Worm (Caenorhabditis elegans) whole organism, L2 larva: ENCODE results near the gene irld-7.

ENCODE experiments used
- C34F6.9 ChIP-seq: fragments of 150-350 bp; optimal IDR thresholded peaks from 2 replicates; lab custom pipeline; 2014; ENCODE audit warnings: missing biosample characterization, missing genetic modification characterization
- R02D3.7 ChIP-seq: fragments of 150-350 bp; optimal IDR thresholded peaks from 2 replicates; lab custom pipeline; 2014; ENCODE audit warnings: missing biosample characterization, missing genetic modification characterization
- ZK546.5 ChIP-seq: sonication (generic microtip); optimal IDR thresholded peaks from 2 replicates; lab custom pipeline; 2017; ENCODE audit warnings: missing biosample characterization, missing genetic modification characterization
- alr-1 ChIP-seq: fragments of 150-350 bp; optimal IDR thresholded peaks from 2 replicates; lab custom pipeline; 2014; ENCODE audit warnings: missing biosample characterization, missing genetic modification characterization
- aly-2 ChIP-seq: fragments of 150-350 bp; optimal IDR thresholded peaks from 2 replicates; lab custom pipeline; 2014; ENCODE audit warnings: missing biosample characterization, missing genetic modification characterization
- ama-1 ChIP-seq: fragments of 150-350 bp; optimal IDR thresholded peaks from 2 replicates; lab custom pipeline; 2018; ENCODE audit warnings: inconsistent platforms
- blmp-1 ChIP-seq: sonication (generic microtip); optimal IDR thresholded peaks from 2 replicates; lab custom pipeline; 2017; ENCODE audit warnings: missing genetic modification characterization, mild to moderate bottlenecking, missing compliant biosample characterization, antibody characterized with exemption, moderate library complexity; ENCODE audit not compliant: insufficient read depth
- ceh-16 ChIP-seq: fragments of 150-350 bp; optimal IDR thresholded peaks from 2 replicates; lab custom pipeline; 2014; ENCODE audit warnings: missing biosample characterization, missing genetic modification characterization
- ceh-82 ChIP-seq: fragments of 150-350 bp; optimal IDR thresholded peaks from 2 replicates; lab custom pipeline; 2014; ENCODE audit warnings: missing biosample characterization, missing genetic modification characterization
- crh-2 ChIP-seq: sonication (generic microtip); optimal IDR thresholded peaks from 2 replicates; lab custom pipeline; 2017; ENCODE audit warnings: missing biosample characterization, missing genetic modification characterization
- dmd-4 ChIP-seq: sonication (generic microtip); optimal IDR thresholded peaks from 2 replicates; lab custom pipeline; 2017; ENCODE audit warnings: missing biosample characterization, missing genetic modification characterization
- egl-27 ChIP-seq: sonication (generic microtip); optimal IDR thresholded peaks from 3 replicates; lab custom pipeline; 2017; ENCODE audit warnings: missing biosample characterization, missing genetic modification reagents, missing genetic modification characterization
- elt-1 ChIP-seq: fragments of 150-350 bp; optimal IDR thresholded peaks from 2 replicates; lab custom pipeline; 2014; ENCODE audit warnings: missing biosample characterization, missing genetic modification characterization
- elt-3 ChIP-seq: sonication (generic microtip); optimal IDR thresholded peaks from 2 replicates; lab custom pipeline; 2017; ENCODE audit warnings: missing biosample characterization, missing genetic modification characterization
- fos-1 ChIP-seq: fragments of 150-350 bp; optimal IDR thresholded peaks from 2 replicates; lab custom pipeline; 2014; ENCODE audit warnings: missing biosample characterization, missing genetic modification characterization
- gmeb-1 ChIP-seq: fragments of 150-350 bp; optimal IDR thresholded peaks from 2 replicates; lab custom pipeline; 2014; ENCODE audit warnings: missing biosample characterization, missing genetic modification characterization
- lin-11 ChIP-seq: fragments of 150-350 bp; sonication (generic microtip); optimal IDR thresholded peaks from 2 replicates; lab custom pipeline; 2014; ENCODE audit warnings: missing biosample characterization, missing genetic modification characterization, inconsistent platforms, mixed read lengths
- lin-13 ChIP-seq: fragments of 150-350 bp; optimal IDR thresholded peaks from 2 replicates; lab custom pipeline; 2014; ENCODE audit warnings: missing biosample characterization, missing genetic modification reagents, missing genetic modification characterization
- lin-39 ChIP-seq: fragments of 150-350 bp; optimal IDR thresholded peaks from 2 replicates; lab custom pipeline; 2014; ENCODE audit warnings: missing biosample characterization, missing genetic modification reagents, missing genetic modification characterization
- lsy-2 ChIP-seq, 2 experiments: fragments of 150-350 bp in 1 of 2; sonication (generic microtip) in 1 of 2; optimal IDR thresholded peaks; 2 replicates each; lab custom pipeline; 2014 to 2017; ENCODE audit warnings: missing biosample characterization in 2 of 2, missing genetic modification characterization in 2 of 2
- mab-5 ChIP-seq: fragments of 150-350 bp; optimal IDR thresholded peaks from 2 replicates; lab custom pipeline; 2014; ENCODE audit warnings: missing biosample characterization, missing genetic modification characterization
- mbf-1 ChIP-seq: sonication (generic microtip); optimal IDR thresholded peaks from 2 replicates; lab custom pipeline; 2017; ENCODE audit warnings: missing biosample characterization, missing genetic modification characterization
- nhr-10 ChIP-seq: sonication (generic microtip); optimal IDR thresholded peaks from 2 replicates; lab custom pipeline; 2017; ENCODE audit warnings: missing biosample characterization, missing genetic modification characterization
- nhr-11 ChIP-seq: fragments of 150-350 bp; optimal IDR thresholded peaks from 2 replicates; lab custom pipeline; 2014; ENCODE audit warnings: missing biosample characterization, missing genetic modification characterization
- nhr-12 ChIP-seq: fragments of 150-350 bp; optimal IDR thresholded peaks from 2 replicates; lab custom pipeline; 2014; ENCODE audit warnings: missing biosample characterization, missing genetic modification characterization
- nhr-129 ChIP-seq: fragments of 150-350 bp; optimal IDR thresholded peaks from 2 replicates; lab custom pipeline; 2014; ENCODE audit warnings: missing biosample characterization, missing genetic modification characterization
- nhr-21 ChIP-seq: fragments of 150-350 bp; optimal IDR thresholded peaks from 2 replicates; lab custom pipeline; 2014; ENCODE audit warnings: missing biosample characterization, missing genetic modification characterization
- nhr-23 ChIP-seq: fragments of 150-350 bp; optimal IDR thresholded peaks from 2 replicates; lab custom pipeline; 2014; ENCODE audit warnings: missing biosample characterization, missing genetic modification reagents, missing genetic modification characterization
- nhr-237 ChIP-seq: fragments of 150-350 bp; optimal IDR thresholded peaks from 2 replicates; lab custom pipeline; 2014; ENCODE audit warnings: missing biosample characterization, missing genetic modification characterization
- nhr-25 ChIP-seq: fragments of 150-350 bp; sonication (generic microtip); optimal IDR thresholded peaks from 3 replicates; lab custom pipeline; 2014; ENCODE audit warnings: missing biosample characterization, missing genetic modification characterization
- peb-1 ChIP-seq: fragments of 150-350 bp; optimal IDR thresholded peaks from 2 replicates; lab custom pipeline; 2014; ENCODE audit warnings: missing biosample characterization, missing genetic modification characterization
- sem-4 ChIP-seq: fragments of 150-350 bp; optimal IDR thresholded peaks from 2 replicates; lab custom pipeline; 2014; ENCODE audit warnings: missing biosample characterization, missing genetic modification reagents, missing genetic modification characterization
- skn-1 ChIP-seq: sonication (generic microtip); optimal IDR thresholded peaks from 2 replicates; lab custom pipeline; 2017; ENCODE audit warnings: missing biosample characterization, missing genetic modification characterization
- sma-3 ChIP-seq: sonication (generic microtip); optimal IDR thresholded peaks from 2 replicates; lab custom pipeline; 2016; ENCODE audit warnings: missing genetic modification reagents, missing genetic modification characterization, missing compliant biosample characterization
- sma-9 ChIP-seq, 2 experiments: fragments of 150-350 bp in 1 of 2; sonication (generic microtip) in 1 of 2; optimal IDR thresholded peaks; 2 replicates each; lab custom pipeline; 2014 to 2016; ENCODE audit warnings: missing genetic modification characterization in 2 of 2, mild to moderate bottlenecking in 1 of 2, missing biosample characterization in 1 of 2, missing compliant biosample characterization in 1 of 2, missing genetic modification reagents in 1 of 2, moderate library complexity in 1 of 2
- snpc-4 ChIP-seq: fragments of 150-350 bp; optimal IDR thresholded peaks from 2 replicates; lab custom pipeline; 2014; ENCODE audit warnings: missing biosample characterization, missing genetic modification characterization
- unc-39 ChIP-seq: fragments of 150-350 bp; optimal IDR thresholded peaks from 2 replicates; lab custom pipeline; 2014; ENCODE audit warnings: missing biosample characterization, missing genetic modification characterization
- unc-55 ChIP-seq: fragments of 150-350 bp; sonication (generic microtip); optimal IDR thresholded peaks from 3 replicates; lab custom pipeline; 2014; ENCODE audit warnings: missing biosample characterization, missing genetic modification reagents, missing genetic modification characterization
- unc-62 ChIP-seq: fragments of 150-350 bp; optimal IDR thresholded peaks from 2 replicates; lab custom pipeline; 2014; ENCODE audit warnings: missing biosample characterization, missing genetic modification reagents, missing genetic modification characterization
- zag-1 ChIP-seq: fragments of 150-350 bp; optimal IDR thresholded peaks from 2 replicates; lab custom pipeline; 2014; ENCODE audit warnings: missing biosample characterization, missing genetic modification characterization
- ztf-1 ChIP-seq: fragments of 200-800 bp; sonication (Bioruptor generic); conservative IDR thresholded peaks from 2 replicates; pipeline ENCODE4 v1.3.6; 2022; ENCODE audit warnings: missing genetic modification characterization, missing compliant biosample characterization
- ztf-4 ChIP-seq: fragments of 150-350 bp; optimal IDR thresholded peaks from 2 replicates; lab custom pipeline; 2014; ENCODE audit warnings: missing biosample characterization, missing genetic modification characterization

The irld-7 gene

DNA sequence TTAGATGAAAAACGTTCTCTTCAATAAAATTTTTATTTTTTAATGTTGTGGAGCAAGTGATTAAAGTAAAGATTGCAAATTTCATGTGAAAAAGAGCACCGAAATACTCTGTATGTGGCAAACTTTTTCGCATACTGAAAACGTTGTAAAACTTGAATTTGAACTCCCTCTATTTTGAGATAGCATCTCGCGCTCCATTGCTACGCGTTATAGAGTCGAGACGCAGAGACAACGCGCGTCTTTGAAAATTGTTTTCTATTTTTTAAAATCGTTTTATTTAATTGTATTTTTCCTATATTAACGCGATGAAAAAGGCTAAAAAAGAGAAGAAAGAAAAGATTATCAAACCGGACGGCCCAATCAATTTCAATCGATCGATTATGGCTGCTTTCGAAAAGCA is 41.6 kb upstream of the irld-7 start, which contains the start of gene fan-1 (continued):
- no peak for TF ChIP-seq mbf-1
- no peak for TF ChIP-seq egl-27 (tag; lab: Kevin White, UChicago)
- no peak for TF ChIP-seq zag-1
- TF ChIP-seq nhr-129 (tag; lab: Kevin White, UChicago), result peak; percentile 56
- TF ChIP-seq lin-13 (GFP tag; lab: Kevin White, UChicago), result peak; percentile 69
- no peak for TF ChIP-seq ceh-82 (tag; lab: Kevin White, UChicago)

DNA sequence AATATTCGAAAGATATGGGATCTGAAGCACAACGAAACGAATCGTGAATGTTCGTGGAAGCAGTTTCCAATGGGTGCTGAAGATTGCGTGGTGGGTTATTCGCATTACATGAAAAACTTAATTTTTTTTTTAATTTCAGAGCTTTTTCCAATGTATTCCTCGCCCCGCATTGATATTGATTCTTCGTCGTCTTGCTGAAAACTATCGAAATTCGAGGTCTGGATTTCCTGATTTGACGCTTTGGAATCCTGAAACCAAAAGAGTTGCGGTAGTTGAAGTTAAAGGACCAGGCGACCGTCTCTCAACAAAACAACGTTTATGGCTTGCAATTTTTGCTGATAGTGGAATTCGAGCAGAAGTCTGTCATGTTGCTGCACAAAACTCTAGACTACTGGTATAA is 38.1 kb upstream of the irld-7 start:
- TF ChIP-seq mab-5 (tag; lab: Kevin White, UChicago) (no peak), unc-39 (no peak), egl-27 (tag; lab: Kevin White, UChicago) (no peak), ztf-4 (tag; lab: Kevin White, UChicago) (no peak), zag-1 (no peak), C34F6.9 (tag; lab: Kevin White, UChicago) (no peak), nhr-129 (tag; lab: Kevin White, UChicago) (no peak), ceh-82 (tag; lab: Kevin White, UChicago) (no peak), sma-9 (GFP tag; optimal IDR thresholded peaks at IDR 0.05; lab: Kevin White, UChicago) (no peak), sma-9 (tag; optimal IDR thresholded peaks at IDR 0.05; lab: Kevin White, UChicago) (no peak), ama-1 (lab: Kevin White, UChicago) (no peak), elt-3 (tag; lab: Kevin White, UChicago) (no peak), nhr-23 (tag; lab: Kevin White, UChicago) (no peak), nhr-237 (tag; lab: Kevin White, UChicago) (no peak), lin-39 (tag; lab: Kevin White, UChicago) (no peak), unc-62 (GFP tag; lab: Kevin White, UChicago) (no peak), nhr-11 (no peak)

DNA sequence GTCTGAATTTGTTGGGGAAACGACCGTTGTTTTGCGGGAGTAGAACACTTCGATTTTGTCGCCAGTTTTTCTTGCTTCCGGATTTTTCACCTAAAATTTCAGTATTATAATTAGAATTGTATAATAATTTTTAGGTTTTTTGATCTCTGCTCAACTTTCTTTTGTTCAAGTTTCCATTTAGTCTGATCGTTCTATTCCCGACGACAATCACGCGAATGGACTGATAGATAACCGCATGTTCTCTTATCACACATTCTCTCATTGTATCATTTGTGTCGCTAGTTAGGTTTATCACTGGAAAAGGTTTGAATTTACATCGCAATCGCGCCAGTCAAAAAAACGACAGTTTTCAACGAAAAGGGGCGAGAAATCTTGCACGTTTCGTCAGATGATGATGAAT is 35.3 kb upstream of the irld-7 start:
- peak; percentile 23 for TF ChIP-seq gmeb-1 (tag; lab: Kevin White, UChicago)
- no peak for TF ChIP-seq alr-1 (tag; lab: Kevin White, UChicago)
- TF ChIP-seq sem-4 (tag; lab: Kevin White, UChicago), result no peak
- no peak for TF ChIP-seq nhr-23 (tag; lab: Kevin White, UChicago)
- peak; percentile 97 for TF ChIP-seq fos-1
- peak; percentile 15 for TF ChIP-seq nhr-21 (tag; lab: Kevin White, UChicago)
- TF ChIP-seq nhr-129 (tag; lab: Kevin White, UChicago), result peak; percentile 7
- TF ChIP-seq sma-3 (GFP tag; lab: Kevin White, UChicago), result peak; percentile 26
- no peak for TF ChIP-seq elt-1 (tag; lab: Kevin White, UChicago)
- peak in 1 of 2 experiments; percentile 17 for TF ChIP-seq lsy-2 (tag; optimal IDR thresholded peaks at IDR 0.05; lab: Kevin White, UChicago)
- peak; percentile 47 for TF ChIP-seq crh-2 (tag; lab: Kevin White, UChicago)
- TF ChIP-seq sma-9 (GFP tag; optimal IDR thresholded peaks at IDR 0.05; lab: Kevin White, UChicago), result peak; percentile 83
- no peak for TF ChIP-seq sma-9 (tag; optimal IDR thresholded peaks at IDR 0.05; lab: Kevin White, UChicago)

DNA sequence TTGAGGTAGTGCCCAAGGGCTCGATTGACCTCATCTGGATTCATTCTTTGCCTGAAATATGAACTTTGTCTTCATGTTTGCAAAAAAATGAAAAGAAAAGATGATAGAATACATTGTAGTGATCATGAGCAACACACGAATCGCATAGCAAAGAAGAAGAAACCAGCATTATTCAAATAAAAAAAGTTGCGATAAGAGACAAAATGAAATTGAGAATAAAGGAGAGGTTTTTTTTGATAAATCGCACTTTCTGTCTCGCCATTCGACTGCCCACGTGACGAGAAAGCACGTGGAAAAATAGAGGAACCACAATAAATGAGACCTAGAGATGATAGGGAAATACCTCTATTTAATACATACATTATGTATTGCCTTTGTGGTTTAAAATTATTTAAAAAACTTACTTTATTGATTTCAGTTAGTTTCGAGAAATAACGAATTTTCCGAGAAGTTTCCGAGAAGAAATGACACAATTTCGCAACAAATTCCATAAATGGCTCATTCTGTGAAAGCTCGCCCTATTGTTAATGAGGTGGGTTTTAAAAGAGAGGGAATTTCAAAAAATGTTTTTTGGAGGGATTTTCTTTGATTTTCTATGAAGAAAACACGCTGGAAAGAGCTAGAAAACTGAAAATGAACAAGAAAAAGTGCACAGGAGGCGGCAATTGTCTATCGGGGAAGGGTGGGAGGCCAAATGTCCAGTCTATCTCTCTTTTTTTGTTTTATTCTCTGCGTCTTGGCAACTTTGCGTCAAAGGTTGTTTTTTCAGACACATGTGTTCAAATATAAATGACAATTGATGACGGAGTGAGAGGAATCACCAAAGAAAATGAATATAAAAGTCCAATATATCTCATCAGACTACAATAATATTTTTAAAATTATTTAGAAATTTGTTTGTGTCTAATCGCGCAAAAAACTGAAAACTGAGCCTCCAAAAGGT is 34.5 kb upstream of the irld-7 start, which contains the start of gene paqr-1:
Gene paqr-1 (minus strand): TSS at position 51 of the 943 bp plus-strand sequence.
- TF ChIP-seq nhr-12 (tag; lab: Kevin White, UChicago) (no peak), alr-1 (tag; lab: Kevin White, UChicago) (no peak), nhr-129 (tag; lab: Kevin White, UChicago) (peak; percentile 31), aly-2 (tag; lab: Kevin White, UChicago) (no peak), nhr-237 (tag; lab: Kevin White, UChicago) (no peak), unc-39 (no peak), gmeb-1 (tag; lab: Kevin White, UChicago) (peak; percentile 36), ceh-16 (tag; lab: Kevin White, UChicago) (no peak), C34F6.9 (tag; lab: Kevin White, UChicago) (peak; percentile 53), lin-11 (tag; lab: Kevin White, UChicago) (no peak), unc-55 (GFP tag; lab: Kevin White, UChicago) (peak; percentile 84), blmp-1 (peak; percentile 64), peb-1 (no peak), ztf-1 (GFP tag; lab: Robert Waterston, UW) (no peak), ceh-82 (tag; lab: Kevin White, UChicago) (no peak), dmd-4 (tag; lab: Kevin White, UChicago) (no peak), nhr-11 (no peak), nhr-25 (tag; lab: Kevin White, UChicago) (no peak), sma-9 (GFP tag; optimal IDR thresholded peaks at IDR 0.05; lab: Kevin White, UChicago) (peak; percentile 88), sma-9 (tag; optimal IDR thresholded peaks at IDR 0.05; lab: Kevin White, UChicago) (no peak), crh-2 (tag; lab: Kevin White, UChicago) (peak; percentile 14), fos-1 (peak; percentile 14), mab-5 (tag; lab: Kevin White, UChicago) (no peak), nhr-10 (no peak), skn-1 (no peak), lsy-2 (tag; optimal IDR thresholded peaks at IDR 0.05; lab: Kevin White, UChicago) (peak in 1 of 2 experiments; percentile 51), ZK546.5 (no peak), lin-39 (tag; lab: Kevin White, UChicago) (no peak), nhr-23 (tag; lab: Kevin White, UChicago) (no peak), snpc-4 (tag; lab: Kevin White, UChicago) (no peak), R02D3.7 (no peak), sem-4 (tag; lab: Kevin White, UChicago) (no peak), lin-13 (GFP tag; lab: Kevin White, UChicago) (no peak)
